Worm (Caenorhabditis elegans) whole organism, early embryonic: ENCODE measurements around the gene col-78.

Experiments used
- B0310.2 ChIP-seq: sonication (generic microtip); optimal IDR thresholded peaks from 2 replicates; lab custom pipeline; 2016; ENCODE audit warnings: mild to moderate bottlenecking, missing genetic modification characterization, missing compliant biosample characterization
- F13C5.2 ChIP-seq: sonication (generic microtip); optimal IDR thresholded peaks from 2 replicates; lab custom pipeline; 2017; ENCODE audit warnings: mild to moderate bottlenecking, missing genetic modification characterization, inconsistent platforms, missing compliant biosample characterization
- aly-1 ChIP-seq: sonication (generic microtip); optimal IDR thresholded peaks from 2 replicates; lab custom pipeline; 2016; ENCODE audit warnings: missing genetic modification characterization, missing compliant biosample characterization
- ama-1 ChIP-seq: fragments of 150-350 bp; optimal IDR thresholded peaks from 2 replicates; lab custom pipeline; 2014
- ceh-36 ChIP-seq: sonication (generic microtip); optimal IDR thresholded peaks from 2 replicates; lab custom pipeline; 2016; ENCODE audit warnings: missing genetic modification characterization, inconsistent platforms, missing compliant biosample characterization
- ets-7 ChIP-seq: sonication (generic microtip); optimal IDR thresholded peaks from 2 replicates; lab custom pipeline; 2016; ENCODE audit warnings: missing genotype, missing genetic modification characterization, missing compliant biosample characterization
- flt-1 ChIP-seq: fragments of 200-800 bp; sonication (Bioruptor generic); IDR thresholded peaks from 2 replicates; pipeline ENCODE4 v1.3.6; 2022; ENCODE audit warnings: missing genetic modification characterization, missing compliant biosample characterization
- hmbx-1 ChIP-seq: sonication (generic microtip); optimal IDR thresholded peaks from 2 replicates; lab custom pipeline; 2016; ENCODE audit warnings: mild to moderate bottlenecking, missing genetic modification characterization, missing compliant biosample characterization
- hmg-4 ChIP-seq: fragments of 200-800 bp; sonication (Bioruptor generic); optimal IDR thresholded peaks from 2 replicates; lab custom pipeline; 2018; ENCODE audit warnings: mild to moderate bottlenecking, missing genetic modification characterization, missing compliant biosample characterization
- hnd-1 ChIP-seq: sonication (generic microtip); optimal IDR thresholded peaks from 2 replicates; lab custom pipeline; 2016; ENCODE audit warnings: missing genetic modification characterization, missing compliant biosample characterization
- pes-1 ChIP-seq: fragments of 200-800 bp; sonication (Bioruptor generic); IDR thresholded peaks from 2 replicates; pipeline ENCODE4 v1.3.6; 2022; ENCODE audit warnings: missing genetic modification reagents, missing genetic modification characterization, missing compliant biosample characterization
- scrt-1 ChIP-seq: fragments of 200-800 bp; sonication (Bioruptor generic); IDR thresholded peaks from 2 replicates; pipeline ENCODE4 v1.3.6; 2022; ENCODE audit warnings: missing genetic modification characterization, missing compliant biosample characterization
- tbx-37 ChIP-seq: fragments of 200-800 bp; sonication (Bioruptor generic); conservative IDR thresholded peaks from 2 replicates; pipeline ENCODE4 v1.3.6; 2022; ENCODE audit warnings: missing genetic modification reagents, missing genetic modification characterization, missing compliant biosample characterization

DNA sequence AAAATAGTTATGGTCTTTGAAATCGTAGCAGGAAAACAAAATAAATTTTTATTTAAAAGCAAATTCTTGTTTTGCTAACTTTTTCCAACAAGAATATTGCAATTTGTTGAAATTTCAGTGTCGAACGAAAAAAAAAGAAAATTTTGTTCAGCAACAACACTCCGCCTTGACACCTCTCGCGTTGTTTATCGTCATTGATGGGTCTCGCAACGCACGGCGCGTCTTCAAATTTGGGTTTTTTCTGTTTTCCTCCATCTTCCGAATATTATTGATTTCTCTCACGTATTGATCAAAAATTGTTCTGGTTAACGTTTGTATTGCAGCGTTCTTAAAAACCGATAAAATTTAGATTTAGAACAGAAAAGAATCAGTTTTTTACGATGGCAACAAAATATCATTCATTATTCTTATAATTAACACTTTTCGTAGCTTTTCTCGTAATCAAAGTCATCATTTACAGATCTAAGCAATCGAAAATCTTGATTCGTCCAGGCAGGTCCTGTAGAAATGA lies 17.2 kb downstream of the col-78 start, which contains the start of gene dpl-1:
- TF ChIP-seq ama-1 (lab: Kevin White, UChicago) = no peak
- no peak for TF ChIP-seq hmg-4 (GFP tag; lab: Kevin White, UChicago)
- TF ChIP-seq aly-1 (tag; lab: Kevin White, UChicago) = no peak
- TF ChIP-seq B0310.2 (tag; lab: Kevin White, UChicago) = no peak
- no peak for TF ChIP-seq tbx-37 (GFP tag; lab: Robert Waterston, UW)
- TF ChIP-seq F13C5.2 (tag; lab: Kevin White, UChicago) = no peak
- TF ChIP-seq flt-1 = no peak
- TF ChIP-seq pes-1 (GFP tag; lab: Robert Waterston, UW) = no peak
- no peak for TF ChIP-seq ceh-36 (tag; lab: Kevin White, UChicago)
- no peak for TF ChIP-seq scrt-1 (GFP tag; lab: Robert Waterston, UW)
- no peak for TF ChIP-seq hmbx-1
- no peak for TF ChIP-seq ets-7 (tag; lab: Kevin White, UChicago)
- TF ChIP-seq hnd-1 (tag; lab: Kevin White, UChicago) = no peak
